Fruit fly (Drosophila melanogaster) whole organism, larva: ENCODE measurements around the gene CG16710.

Experiments used
- noc ChIP-seq: fragments of 200-800 bp; sonication (Bioruptor generic); optimal IDR thresholded peaks from 3 replicates; lab custom pipeline; 2019; ENCODE audit warnings: missing biosample characterization, mild to moderate bottlenecking, missing genetic modification characterization, moderate library complexity

The CG16710 gene

dm6 chr3R:23682203-23682602, at the start of gene CG16710:
TSS of gene CG16710 (plus strand) at chr3R:23682503.
- no peak for TF ChIP-seq noc (tag; lab: Kevin White, UChicago)

- TF ChIP-seq noc (tag; lab: Kevin White, UChicago) = no peak
Observed at dm6 chr3R:23634789-23635188, 47.5 kb upstream of the CG16710 start.

- TF ChIP-seq noc (tag; lab: Kevin White, UChicago) = no peak
Observed at dm6 chr3R:23637277-23637676, 45.0 kb upstream of the CG16710 start.

dm6 chr3R:23638351-23638750, 44.0 kb upstream of the CG16710 start:
- TF ChIP-seq noc (tag; lab: Kevin White, UChicago) = no peak

- no peak for TF ChIP-seq noc (tag; lab: Kevin White, UChicago)
Observed at dm6 chr3R:23639583-23639982, 42.7 kb upstream of the CG16710 start.

DNA sequence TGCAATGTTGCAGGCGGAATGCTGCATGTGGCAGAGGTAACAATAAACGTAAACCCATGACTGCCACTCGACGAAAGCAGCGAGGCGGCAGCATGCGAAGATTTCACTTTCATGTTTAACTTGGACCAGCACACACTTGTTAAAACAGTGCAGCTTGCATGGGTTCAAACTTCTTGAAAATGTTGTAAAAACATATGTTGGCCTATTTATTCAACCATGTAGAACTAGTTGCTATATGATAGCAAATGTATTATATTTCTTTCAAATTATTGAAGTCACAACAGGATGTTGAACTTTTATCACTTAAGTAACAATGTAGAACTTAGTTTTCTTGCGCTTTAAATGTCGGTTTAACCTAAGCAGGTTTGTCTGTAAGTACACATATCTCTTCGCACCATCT, 39.5 kb upstream of the CG16710 start:
- no peak for TF ChIP-seq noc (tag; lab: Kevin White, UChicago)

dm6 chr3R:23646183-23646582, 36.1 kb upstream of the CG16710 start:
- TF ChIP-seq noc (tag; lab: Kevin White, UChicago) = no peak

dm6 chr3R:23649831-23650230, 32.5 kb upstream of the CG16710 start:
- no peak for TF ChIP-seq noc (tag; lab: Kevin White, UChicago)

DNA sequence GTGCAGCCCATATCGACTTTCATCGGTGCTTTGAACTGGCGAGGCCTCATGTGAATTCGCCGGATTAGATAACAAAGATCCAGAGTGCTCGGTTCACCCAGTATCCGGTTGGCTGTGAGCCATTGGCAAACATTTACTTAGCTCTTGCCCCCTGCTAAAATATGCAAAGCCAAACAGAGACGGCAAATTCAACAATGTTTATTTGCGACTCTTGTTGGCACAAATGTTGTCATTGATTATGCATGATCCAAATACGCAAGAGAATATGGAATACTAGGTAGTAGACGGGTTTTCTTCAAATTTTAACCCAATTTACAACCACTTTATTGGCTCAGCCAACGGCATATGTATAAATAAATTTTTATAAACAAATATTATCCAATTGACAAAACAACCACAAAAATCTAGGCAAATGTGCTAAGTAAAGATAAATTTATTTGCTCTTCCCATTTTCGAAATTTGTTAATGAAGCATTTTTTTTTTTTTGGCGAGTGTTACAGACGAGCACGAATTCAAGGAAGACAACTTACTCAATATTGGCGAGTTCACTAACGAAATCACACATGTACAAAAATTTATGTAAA, 29.7 kb upstream of the CG16710 start:
- TF ChIP-seq noc (tag; lab: Kevin White, UChicago) = peak; percentile 89

dm6 chr3R:23655501-23655900, 26.8 kb upstream of the CG16710 start:
- TF ChIP-seq noc (tag; lab: Kevin White, UChicago) = no peak

- TF ChIP-seq noc (tag; lab: Kevin White, UChicago) = peak; percentile 58
Observed at dm6 chr3R:23657357-23658318, 24.7 kb upstream of the CG16710 start.

dm6 chr3R:23658948-23659347, 23.4 kb upstream of the CG16710 start:
- no peak for TF ChIP-seq noc (tag; lab: Kevin White, UChicago)

DNA sequence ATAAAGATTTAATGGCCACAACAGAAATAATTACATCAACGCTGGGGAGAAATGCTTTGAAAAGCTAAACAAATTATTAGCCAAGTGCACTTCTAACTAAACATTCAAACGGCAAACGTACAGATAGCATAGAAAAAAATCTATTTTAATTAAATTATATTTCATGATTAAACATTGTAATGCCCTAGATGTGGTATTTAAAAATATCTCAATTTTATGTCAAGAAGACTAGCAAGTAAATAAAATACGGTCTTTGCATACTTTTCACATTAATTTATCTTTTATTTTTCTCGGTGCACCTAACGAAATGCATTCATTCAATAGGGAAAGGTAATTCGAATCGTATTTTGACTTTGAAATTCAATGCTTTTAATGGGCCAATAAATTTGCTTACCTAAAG, 22.7 kb upstream of the CG16710 start:
- no peak for TF ChIP-seq noc (tag; lab: Kevin White, UChicago)

- TF ChIP-seq noc (tag; lab: Kevin White, UChicago) = no peak
Observed at dm6 chr3R:23662782-23663181, 19.5 kb upstream of the CG16710 start.

DNA sequence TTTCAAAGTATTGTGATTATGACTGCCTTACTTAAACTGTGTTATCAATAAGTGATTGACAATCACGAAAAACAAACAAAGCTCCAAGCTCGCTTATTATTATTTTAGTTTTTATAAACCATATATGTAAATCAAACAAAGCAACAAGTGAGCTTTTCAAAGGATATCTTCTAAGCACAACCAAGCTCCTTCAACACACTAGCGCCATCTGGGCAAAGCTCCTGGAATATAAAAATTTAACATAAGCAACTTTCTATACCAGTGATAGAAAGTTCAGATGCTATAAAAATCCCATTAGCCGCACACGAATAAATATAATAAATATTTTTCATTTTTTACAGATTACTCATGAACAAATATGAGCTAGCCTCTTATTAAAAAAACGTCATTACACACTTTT, 17.9 kb upstream of the CG16710 start:
- no peak for TF ChIP-seq noc (tag; lab: Kevin White, UChicago)

- TF ChIP-seq noc (tag; lab: Kevin White, UChicago) = no peak
Observed at dm6 chr3R:23666672-23667211, 15.6 kb upstream of the CG16710 start.
